Fruit fly (Drosophila melanogaster): ENCODE measurements around the gene Corp.
A peak's percentile ranks its signal among the peaks of the same experiment; 100 is the strongest.

The Corp gene

DNA sequence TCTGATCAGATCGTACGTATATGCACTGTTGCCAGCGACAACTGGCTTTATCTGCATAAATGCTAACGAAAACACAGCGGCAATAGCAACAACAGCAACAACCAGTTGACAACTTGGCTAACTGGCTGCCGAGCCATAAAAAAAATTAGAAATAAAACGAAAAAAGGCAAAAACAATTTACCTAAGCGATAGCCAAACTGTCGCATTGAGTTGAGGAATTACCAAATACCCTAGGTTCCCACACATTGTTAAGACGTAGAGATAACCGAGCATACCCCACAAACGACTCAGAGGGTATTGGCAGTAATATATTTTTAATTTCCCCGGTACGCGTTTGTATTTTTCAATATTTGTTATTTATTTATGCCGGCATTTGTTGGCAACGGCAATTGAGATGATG is 38.0 kb downstream of the Corp start (continued):
- TF ChIP-seq insv (GFP tag; optimal IDR thresholded peaks at IDR 0.05) (no peak), CG4854 (GFP tag; optimal IDR thresholded peaks at IDR 0.05) (peak; percentile 0), pita (GFP tag; optimal IDR thresholded peaks at IDR 0.05) (no peak), CG15479 (GFP tag; optimal IDR thresholded peaks at IDR 0.05) (no peak), Sin3A (optimal IDR thresholded peaks at IDR 0.05) (no peak), CG7556 (GFP tag; optimal IDR thresholded peaks at IDR 0.05) (peak; percentile 21), CG34422 (GFP tag; IDR thresholded peaks at IDR 0.05) (no peak), CG9727 (GFP tag; optimal IDR thresholded peaks at IDR 0.05) (peak; percentile 10), CG12155 (GFP tag; optimal IDR thresholded peaks at IDR 0.05) (no peak), CG18599 (GFP tag; optimal IDR thresholded peaks at IDR 0.05) (peak; percentile 70), Mad (GFP tag; optimal IDR thresholded peaks at IDR 0.05) (no peak), corto (GFP tag; optimal IDR thresholded peaks at IDR 0.05) (peak; percentile 2), Aef1 (GFP tag; IDR thresholded peaks at IDR 0.05) (peak; percentile 20; the same call in 1 of the 3 replicates), Nf-YA (GFP tag; IDR thresholded peaks at IDR 0.05) (no peak), Abd-B (GFP tag; optimal IDR thresholded peaks at IDR 0.05) (peak; percentile 3), Med (GFP tag) (peak; percentile 89), danr (GFP tag; IDR thresholded peaks at IDR 0.05) (no peak), prd (optimal IDR thresholded peaks at IDR 0.05) (no peak), prd (GFP tag; IDR thresholded peaks at IDR 0.05) (no peak), row (GFP tag; IDR thresholded peaks at IDR 0.05) (peak; percentile 64), eve (GFP tag; optimal IDR thresholded peaks at IDR 0.05) (no peak), CG2202 (tag; optimal IDR thresholded peaks at IDR 0.05) (no peak), abd-A (tag; optimal IDR thresholded peaks at IDR 0.05) (no peak), ftz-f1 (GFP tag; optimal IDR thresholded peaks at IDR 0.05) (no peak), CG43689 (GFP tag; IDR thresholded peaks at IDR 0.05) (no peak), pum (GFP tag; optimal IDR thresholded peaks at IDR 0.05) (no peak), so (GFP tag; IDR thresholded peaks at IDR 0.05) (no peak)

DNA sequence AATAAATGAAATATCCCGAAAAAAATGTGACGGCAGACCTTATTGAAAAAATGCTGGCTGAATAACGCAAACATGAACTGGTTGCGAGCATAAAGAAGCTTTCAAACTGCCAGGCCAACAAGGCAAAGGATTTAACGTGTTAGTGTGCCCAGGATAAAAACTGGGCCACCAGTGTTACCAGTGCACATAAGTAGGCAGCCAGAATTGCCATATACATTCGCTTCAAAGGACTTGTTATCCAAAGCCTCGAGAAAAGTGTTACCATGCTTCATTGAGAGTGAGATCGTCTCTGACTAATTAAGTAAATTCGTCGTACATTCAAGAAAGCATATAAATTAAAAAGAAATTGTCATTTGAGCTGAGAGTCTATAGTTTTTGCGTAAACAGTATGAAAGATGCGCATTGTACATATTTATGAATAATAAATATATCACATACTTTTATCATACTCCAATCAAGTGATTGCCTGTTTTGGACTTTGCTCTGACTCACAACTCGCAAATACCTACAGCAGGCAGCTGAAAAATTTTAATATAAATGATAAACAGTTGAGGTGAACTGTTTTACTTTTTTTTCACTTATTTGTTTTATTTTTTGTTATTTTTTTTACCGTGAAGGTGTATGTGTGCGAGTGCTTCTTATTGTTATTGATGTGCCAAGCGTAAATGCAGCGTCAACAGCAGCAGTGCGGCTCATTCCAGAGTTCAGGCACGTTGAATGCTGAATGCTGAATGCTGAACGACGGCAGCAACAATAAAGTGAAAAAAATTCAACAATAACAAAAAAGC is 39.8 kb downstream of the Corp start:
- TF ChIP-seq wdn (GFP tag; IDR thresholded peaks at IDR 0.05) (no peak), CG16813 (GFP tag; IDR thresholded peaks at IDR 0.05; ENCODE audit: partially characterized antibody) (0 out of 3 replicates have a peak, but pooled peaks have one; percentile 21), Elba2 (GFP tag; optimal IDR thresholded peaks at IDR 0.05) (peak; percentile 14), CG10209 (GFP tag; optimal IDR thresholded peaks at IDR 0.05) (no peak), sqz (GFP tag; optimal IDR thresholded peaks at IDR 0.05) (peak; percentile 20), zen (tag; optimal IDR thresholded peaks at IDR 0.05) (no peak), nom (GFP tag; optimal IDR thresholded peaks at IDR 0.05) (peak; percentile 56), stwl (tag; optimal IDR thresholded peaks at IDR 0.05) (peak; percentile 91), CG8089 (GFP tag; optimal IDR thresholded peaks at IDR 0.05) (no peak), ATbp (GFP tag; optimal IDR thresholded peaks at IDR 0.05) (peak; percentile 12), CG33213 (GFP tag; optimal IDR thresholded peaks at IDR 0.05) (no peak), Lpt (GFP tag; optimal IDR thresholded peaks at IDR 0.05) (no peak), Hr39 (optimal IDR thresholded peaks at IDR 0.05) (no peak)
